Worm (Caenorhabditis elegans) whole organism, mixed stage, embryonic: ENCODE data around the gene C06C6.8.
A peak's percentile ranks its signal among the peaks of the same experiment; 100 is the strongest.

Source experiments
- bed-3 ChIP-seq: fragments of 200-800 bp; sonication (Bioruptor generic); optimal IDR thresholded peaks from 3 replicates; lab custom pipeline; 2018; ENCODE audit warnings: mild to moderate bottlenecking, missing genetic modification characterization, moderate library complexity, missing compliant biosample characterization
- blmp-1 ChIP-seq: fragments of 150-350 bp; optimal IDR thresholded peaks from 2 replicates; lab custom pipeline; 2014; ENCODE audit warnings: missing biosample characterization, missing genetic modification characterization
- ceh-43 ChIP-seq: fragments of 200-800 bp; sonication (Bioruptor generic); optimal IDR thresholded peaks from 2 replicates; lab custom pipeline; 2018; ENCODE audit warnings: mild to moderate bottlenecking, missing genetic modification characterization, moderate library complexity, missing compliant biosample characterization
- ceh-83 ChIP-seq: fragments of 200-800 bp; sonication (Bioruptor generic); optimal IDR thresholded peaks from 2 replicates; lab custom pipeline; 2018; ENCODE audit warnings: mild to moderate bottlenecking, missing genetic modification characterization, missing compliant biosample characterization
- ces-1 ChIP-seq: fragments of 150-350 bp; optimal IDR thresholded peaks from 2 replicates; lab custom pipeline; 2014; ENCODE audit warnings: missing biosample characterization, missing genetic modification reagents, missing genetic modification characterization
- cnd-1 ChIP-seq: fragments of 200-800 bp; sonication (Bioruptor generic); optimal IDR thresholded peaks from 2 replicates; lab custom pipeline; 2018; ENCODE audit warnings: mild to moderate bottlenecking, missing genetic modification characterization, missing compliant biosample characterization
- drap-1 ChIP-seq: fragments of 200-800 bp; sonication (Bioruptor generic); optimal IDR thresholded peaks from 3 replicates; lab custom pipeline; 2018; ENCODE audit warnings: mild to moderate bottlenecking, missing genetic modification characterization, missing compliant biosample characterization
- elt-1 ChIP-seq: sonication (generic microtip); optimal IDR thresholded peaks from 2 replicates; lab custom pipeline; 2017; ENCODE audit warnings: missing genetic modification characterization, mild to moderate bottlenecking, missing compliant biosample characterization, antibody characterized with exemption, moderate library complexity, borderline replicate concordance; ENCODE audit not compliant: insufficient read depth
- elt-3 ChIP-seq: fragments of 150-350 bp; optimal IDR thresholded peaks from 2 replicates; lab custom pipeline; 2014; ENCODE audit warnings: missing biosample characterization, missing genetic modification characterization
- flh-1 ChIP-seq: fragments of 200-800 bp; sonication (Bioruptor generic); optimal IDR thresholded peaks from 2 replicates; lab custom pipeline; 2018; ENCODE audit warnings: mild to moderate bottlenecking, missing genetic modification characterization, moderate library complexity, missing compliant biosample characterization
- ham-2 ChIP-seq: fragments of 200-800 bp; sonication (Bioruptor generic); optimal IDR thresholded peaks from 2 replicates; lab custom pipeline; 2018; ENCODE audit warnings: mild to moderate bottlenecking, missing genetic modification characterization, missing compliant biosample characterization
- hlh-1 ChIP-seq: fragments of 150-350 bp; optimal IDR thresholded peaks from 2 replicates; lab custom pipeline; 2014; ENCODE audit warnings: missing biosample characterization, missing genetic modification reagents, missing genetic modification characterization
- lin-13 ChIP-seq: fragments of 150-350 bp; optimal IDR thresholded peaks from 2 replicates; lab custom pipeline; 2014; ENCODE audit warnings: missing biosample characterization, missing genetic modification characterization
- lin-32 ChIP-seq: fragments of 200-800 bp; sonication (Bioruptor generic); optimal IDR thresholded peaks from 2 replicates; lab custom pipeline; 2018; ENCODE audit warnings: mild to moderate bottlenecking, missing genetic modification characterization, missing compliant biosample characterization
- lsy-2 ChIP-seq: fragments of 150-350 bp; optimal IDR thresholded peaks from 2 replicates; lab custom pipeline; 2014; ENCODE audit warnings: missing biosample characterization, missing genetic modification characterization
- mab-5 ChIP-seq: fragments of 150-350 bp; optimal IDR thresholded peaks from 2 replicates; lab custom pipeline; 2014; ENCODE audit warnings: missing biosample characterization, missing genetic modification characterization
- mep-1 ChIP-seq: fragments of 150-350 bp; optimal IDR thresholded peaks from 2 replicates; lab custom pipeline; 2017; ENCODE audit warnings: missing biosample characterization, missing genetic modification reagents, missing genetic modification characterization, inconsistent platforms
- mls-2 ChIP-seq: sonication (generic microtip); optimal IDR thresholded peaks from 2 replicates; lab custom pipeline; 2016; ENCODE audit warnings: mild to moderate bottlenecking, missing genetic modification characterization, moderate library complexity, missing compliant biosample characterization
- nhr-12 ChIP-seq: fragments of 150-350 bp; optimal IDR thresholded peaks from 2 replicates; lab custom pipeline; 2014; ENCODE audit warnings: missing biosample characterization, missing genetic modification characterization
- nhr-2 ChIP-seq: fragments of 150-350 bp; optimal IDR thresholded peaks from 2 replicates; lab custom pipeline; 2014; ENCODE audit warnings: missing biosample characterization, missing genetic modification characterization
- nhr-237 ChIP-seq: fragments of 150-350 bp; optimal IDR thresholded peaks from 2 replicates; lab custom pipeline; 2014; ENCODE audit warnings: missing biosample characterization, missing genetic modification characterization
- nhr-28 ChIP-seq: fragments of 150-350 bp; optimal IDR thresholded peaks from 2 replicates; lab custom pipeline; 2014; ENCODE audit warnings: missing biosample characterization, missing genetic modification characterization
- nhr-76 ChIP-seq: sonication (generic microtip); optimal IDR thresholded peaks from 2 replicates; lab custom pipeline; 2017; ENCODE audit warnings: missing biosample characterization, missing genetic modification characterization
- pha-4 ChIP-seq: fragments of 150-350 bp; optimal IDR thresholded peaks from 2 replicates; lab custom pipeline; 2018; ENCODE audit warnings: missing biosample characterization, missing genetic modification reagents, missing genetic modification characterization
- sem-2 ChIP-seq: fragments of 200-800 bp; sonication (Bioruptor generic); optimal IDR thresholded peaks from 2 replicates; lab custom pipeline; 2018; ENCODE audit warnings: mild to moderate bottlenecking, missing genetic modification characterization, missing compliant biosample characterization
- snpc-4 ChIP-seq: fragments of 150-350 bp; optimal IDR thresholded peaks from 2 replicates; lab custom pipeline; 2014; ENCODE audit warnings: missing biosample characterization, missing genetic modification characterization
- sptf-1 ChIP-seq: sonication (generic microtip); optimal IDR thresholded peaks from 2 replicates; lab custom pipeline; 2017; ENCODE audit warnings: mild to moderate bottlenecking, missing genetic modification characterization, moderate library complexity, missing compliant biosample characterization
- tbx-8 ChIP-seq: fragments of 200-800 bp; sonication (Bioruptor generic); optimal IDR thresholded peaks from 2 replicates; lab custom pipeline; 2018; ENCODE audit warnings: mild to moderate bottlenecking, missing genetic modification characterization, moderate library complexity, missing compliant biosample characterization
- unc-39 ChIP-seq: fragments of 150-350 bp; optimal IDR thresholded peaks from 2 replicates; lab custom pipeline; 2014; ENCODE audit warnings: missing biosample characterization, missing genetic modification characterization
- unc-62 ChIP-seq: fragments of 150-350 bp; optimal IDR thresholded peaks from 2 replicates; lab custom pipeline; 2014; ENCODE audit warnings: missing biosample characterization, missing genetic modification reagents, missing genetic modification characterization
- zip-8 ChIP-seq: fragments of 150-350 bp; optimal IDR thresholded peaks from 2 replicates; lab custom pipeline; 2014; ENCODE audit warnings: missing biosample characterization, missing genetic modification characterization

C06C6.8 gene

ce11 chrV:16041925-16042742 is 45.2 kb downstream of the C06C6.8 start, which contains the start of the genes his-2 and his-1:
TSS of gene his-2 (minus strand) at chrV:16042283.
TSS of gene his-1 (plus strand) at chrV:16042520.
- peak; percentile 22 for TF ChIP-seq sptf-1
- TF ChIP-seq cnd-1 (tag; lab: Kevin White, UChicago), result peak; percentile 39

- TF ChIP-seq zip-8 (tag; lab: Kevin White, UChicago) (peak; percentile 24), sem-2 (GFP tag; lab: Kevin White, UChicago) (peak; percentile 9), elt-1 (no peak)
Measured at ce11 chrV:16042743-16043014, 45.7 kb downstream of the C06C6.8 start.

DNA sequence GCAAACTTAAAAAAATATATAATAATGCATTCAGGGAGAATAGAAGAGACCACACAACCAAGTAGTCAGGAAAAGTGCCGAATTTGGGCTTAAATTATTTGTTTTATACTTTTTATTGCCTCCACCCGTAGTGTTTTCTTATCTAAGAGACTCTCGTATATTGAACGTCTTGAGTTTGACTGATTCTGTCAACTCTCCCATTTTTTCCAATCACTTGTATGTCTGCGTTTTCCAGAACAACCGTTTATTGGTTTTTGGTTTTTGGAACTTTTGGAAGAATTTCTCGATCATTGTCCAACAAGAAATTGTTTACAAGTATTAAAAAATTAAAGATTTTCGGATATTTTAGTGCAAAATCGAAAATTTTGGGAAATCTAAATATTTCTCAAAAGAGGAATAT is 46.8 kb downstream of the C06C6.8 start:
- no peak for TF ChIP-seq bed-3 (GFP tag; lab: Kevin White, UChicago)
- no peak for TF ChIP-seq snpc-4 (tag; lab: Kevin White, UChicago)
- no peak for TF ChIP-seq nhr-12 (tag; lab: Kevin White, UChicago)
- TF ChIP-seq ceh-43 (GFP tag; lab: Kevin White, UChicago), result no peak
- TF ChIP-seq cnd-1 (tag; lab: Kevin White, UChicago), result no peak
- TF ChIP-seq nhr-76 (tag; lab: Kevin White, UChicago), result no peak
- no peak for TF ChIP-seq pha-4
- TF ChIP-seq nhr-28 (tag; lab: Kevin White, UChicago), result no peak
- TF ChIP-seq mep-1 (tag; lab: Kevin White, UChicago), result no peak
- no peak for TF ChIP-seq elt-3 (tag; lab: Kevin White, UChicago)
- TF ChIP-seq ceh-83, result no peak
- TF ChIP-seq mls-2 (tag; lab: Kevin White, UChicago), result no peak
- no peak for TF ChIP-seq mab-5
- TF ChIP-seq ces-1 (GFP tag; lab: Kevin White, UChicago), result no peak
- TF ChIP-seq elt-1, result no peak
- TF ChIP-seq unc-39, result no peak

DNA sequence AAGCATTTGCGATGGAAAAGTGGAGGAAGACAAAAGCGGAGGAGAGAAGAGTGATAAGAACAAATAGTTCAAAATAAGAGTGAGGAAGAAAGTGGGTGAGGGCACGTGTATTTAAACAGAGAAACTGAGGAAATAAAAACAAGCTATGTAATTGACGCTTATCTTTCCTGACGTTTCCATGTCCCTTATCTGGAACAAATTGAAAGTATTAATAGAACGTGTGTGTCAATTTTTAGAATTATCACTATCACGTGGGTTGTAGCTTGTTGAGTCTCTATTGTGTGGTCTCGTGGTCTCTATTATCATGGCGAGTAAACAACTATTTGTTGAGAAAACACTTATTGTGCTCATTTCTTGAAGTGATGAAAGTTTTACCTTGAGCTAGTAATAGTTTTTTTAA is 48.9 kb downstream of the C06C6.8 start, which contains the start of gene T10C6.15:
TSS of gene T10C6.15 (minus strand) at position 104 of the 400 bp plus-strand sequence.
- no peak for TF ChIP-seq lin-13
- TF ChIP-seq lin-32, result no peak
- no peak for TF ChIP-seq snpc-4 (tag; lab: Kevin White, UChicago)
- no peak for TF ChIP-seq sem-2 (GFP tag; lab: Kevin White, UChicago)
- TF ChIP-seq mep-1 (tag; lab: Kevin White, UChicago), result no peak
- no peak for TF ChIP-seq elt-1
- TF ChIP-seq lsy-2 (tag; lab: Kevin White, UChicago), result no peak
- no peak for TF ChIP-seq sptf-1
- TF ChIP-seq zip-8 (tag; lab: Kevin White, UChicago), result no peak
- TF ChIP-seq blmp-1 (tag; lab: Kevin White, UChicago), result no peak
- no peak for TF ChIP-seq elt-3 (tag; lab: Kevin White, UChicago)
- TF ChIP-seq hlh-1, result no peak
- TF ChIP-seq unc-62 (GFP tag; lab: Kevin White, UChicago), result no peak
- no peak for TF ChIP-seq bed-3 (GFP tag; lab: Kevin White, UChicago)
- TF ChIP-seq drap-1 (GFP tag; lab: Kevin White, UChicago), result no peak

ce11 chrV:16046573-16046972 is 49.6 kb downstream of the C06C6.8 start, which contains the start of gene ZK285.2:
TSS of gene ZK285.2 (plus strand) at chrV:16046873.
- TF ChIP-seq lsy-2 (tag; lab: Kevin White, UChicago) (no peak), drap-1 (GFP tag; lab: Kevin White, UChicago) (no peak), lin-32 (no peak), hlh-1 (no peak), elt-1 (no peak), tbx-8 (GFP tag; lab: Kevin White, UChicago) (no peak), unc-39 (no peak), ceh-43 (GFP tag; lab: Kevin White, UChicago) (no peak), ham-2 (GFP tag; lab: Kevin White, UChicago) (no peak), sptf-1 (no peak), nhr-2 (no peak), mab-5 (no peak), ceh-83 (no peak)
- TF ChIP-seq, all 35 proteins: peak for 0

DNA sequence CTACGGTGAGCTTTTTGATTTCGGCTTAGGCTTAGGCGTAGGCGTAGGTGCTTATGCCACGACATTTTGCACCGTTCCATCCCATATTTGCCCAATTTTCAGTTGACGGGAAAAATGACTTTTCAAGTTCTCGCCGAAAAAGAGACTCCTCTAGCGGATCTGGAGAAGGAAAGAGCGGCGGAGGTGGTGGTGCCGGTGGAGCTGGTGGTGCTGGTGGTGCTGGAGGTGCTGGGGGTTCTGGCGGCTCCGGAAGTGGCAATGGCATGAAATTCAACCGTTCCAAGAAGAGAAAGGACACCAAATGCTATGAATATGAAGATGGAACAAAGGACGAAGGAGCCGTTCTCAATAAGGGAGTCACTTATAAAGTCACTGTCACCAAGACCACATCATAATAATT is 50.1 kb downstream of the C06C6.8 start:
- TF ChIP-seq flh-1 (GFP tag; lab: Kevin White, UChicago) (no peak), blmp-1 (tag; lab: Kevin White, UChicago) (no peak), drap-1 (GFP tag; lab: Kevin White, UChicago) (no peak), mep-1 (tag; lab: Kevin White, UChicago) (no peak), lin-32 (no peak), nhr-76 (tag; lab: Kevin White, UChicago) (no peak), snpc-4 (tag; lab: Kevin White, UChicago) (no peak), pha-4 (no peak), mls-2 (tag; lab: Kevin White, UChicago) (no peak), ceh-43 (GFP tag; lab: Kevin White, UChicago) (no peak), nhr-2 (no peak), nhr-237 (tag; lab: Kevin White, UChicago) (no peak), bed-3 (GFP tag; lab: Kevin White, UChicago) (no peak), elt-3 (tag; lab: Kevin White, UChicago) (no peak), ces-1 (GFP tag; lab: Kevin White, UChicago) (no peak)
